Worm (Caenorhabditis elegans) whole organism, L4/young adult: Measurements from ENCODE around the gene cct-8.

ENCODE experiments used
- dao-5 ChIP-seq: sonication (generic microtip); optimal IDR thresholded peaks from 2 replicates; lab custom pipeline; 2016; ENCODE audit warnings: missing genotype, missing genetic modification characterization, moderate library complexity, missing compliant biosample characterization
- him-1 ChIP-seq: sonication (generic microtip); optimal IDR thresholded peaks from 2 replicates; lab custom pipeline; 2016; ENCODE audit warnings: missing genotype, missing genetic modification reagents, missing genetic modification characterization, missing compliant biosample characterization

ce11 chrIV:1136658-1137057 lies 42.9 kb upstream of the cct-8 start, which contains the start of gene C44B12.6:
- TF ChIP-seq him-1 (tag; lab: Kevin White, UChicago) (no peak), dao-5 (no peak)
